Fruit fly (Drosophila melanogaster): ENCODE data around the gene out.

out gene

dm6 chrX:19354628-19355101, 32.8 kb upstream of the out start (continued):
- TF ChIP-seq stc (GFP tag; IDR thresholded peaks at IDR 0.05) (no peak), CG6765 (GFP tag; optimal IDR thresholded peaks at IDR 0.05) (no peak), TFAM (GFP tag; optimal IDR thresholded peaks at IDR 0.05) (no peak), CG2199 (GFP tag; IDR thresholded peaks at IDR 0.05) (0 out of 3 replicates have a peak, but pooled peaks have one; percentile 28), Spps (tag; optimal IDR thresholded peaks at IDR 0.05) (no peak), CG32772 (GFP tag; IDR thresholded peaks at IDR 0.05) (no peak), Ravus (GFP tag; IDR thresholded peaks at IDR 0.05) (no peak), CG4360 (GFP tag; IDR thresholded peaks at IDR 0.05) (no peak), mam (GFP tag; optimal IDR thresholded peaks at IDR 0.05) (peak; percentile 56), hth (optimal IDR thresholded peaks at IDR 0.05) (no peak), Ets97D (GFP tag; optimal IDR thresholded peaks at IDR 0.05) (no peak), ssp (GFP tag; IDR thresholded peaks at IDR 0.05) (no peak), CG17612 (GFP tag; IDR thresholded peaks at IDR 0.05) (no peak), tna (GFP tag; IDR thresholded peaks at IDR 0.05; ENCODE audit: partially characterized antibody) (no peak), sima (GFP tag; optimal IDR thresholded peaks at IDR 0.05) (no peak), kay (GFP tag; optimal IDR thresholded peaks at IDR 0.05) (no peak), CG12769 (tag; optimal IDR thresholded peaks at IDR 0.05) (peak; percentile 46), CG18262 (tag; optimal IDR thresholded peaks at IDR 0.05) (peak; percentile 75), tup (GFP tag; optimal IDR thresholded peaks at IDR 0.05) (no peak), crp (GFP tag; optimal IDR thresholded peaks at IDR 0.05) (no peak), zf30C (GFP tag; optimal IDR thresholded peaks at IDR 0.05) (no peak), cwo (GFP tag; optimal IDR thresholded peaks at IDR 0.05) (no peak), Sox100B (GFP tag; optimal IDR thresholded peaks at IDR 0.05) (peak; percentile 52), HLHmδ (GFP tag; optimal IDR thresholded peaks at IDR 0.05) (no peak), CG16779 (GFP tag; IDR thresholded peaks at IDR 0.05) (no peak), Med (GFP tag) (peak; percentile 83), Elba2 (GFP tag; optimal IDR thresholded peaks at IDR 0.05) (no peak), Atf6 (GFP tag; IDR thresholded peaks at IDR 0.05) (0 out of 2 replicates have a peak, but pooled peaks have one; percentile 22), Lpt (GFP tag; optimal IDR thresholded peaks at IDR 0.05) (no peak), CG18599 (GFP tag; optimal IDR thresholded peaks at IDR 0.05) (peak; percentile 30), zen2 (GFP tag; IDR thresholded peaks at IDR 0.05; ENCODE audit: partially characterized antibody) (no peak), Lhr (GFP tag; optimal IDR thresholded peaks at IDR 0.05) (no peak), Dek (tag; optimal IDR thresholded peaks at IDR 0.05) (peak; percentile 18), Rfx (GFP tag; IDR thresholded peaks at IDR 0.05) (0 out of 2 replicates have a peak, but pooled peaks have one; percentile 29), row (GFP tag; IDR thresholded peaks at IDR 0.05) (peak; percentile 70), zfh1 (GFP tag; IDR thresholded peaks at IDR 0.05) (0 out of 3 replicates have a peak, but pooled peaks have one; percentile 13), CG15479 (GFP tag; optimal IDR thresholded peaks at IDR 0.05) (no peak), grau (tag; optimal IDR thresholded peaks at IDR 0.05) (peak; percentile 63), CG6854 (GFP tag; optimal IDR thresholded peaks at IDR 0.05) (no peak), Aef1 (GFP tag; IDR thresholded peaks at IDR 0.05) (no peak), CTCF (GFP tag; optimal IDR thresholded peaks at IDR 0.05) (no peak), HLH3B (GFP tag; IDR thresholded peaks at IDR 0.05) (no peak), Six4 (GFP tag; optimal IDR thresholded peaks at IDR 0.05) (no peak), Nf-YA (GFP tag; IDR thresholded peaks at IDR 0.05) (no peak), D19A (tag; optimal IDR thresholded peaks at IDR 0.05) (peak; percentile 99), CG3281 (GFP tag; optimal IDR thresholded peaks at IDR 0.05) (peak; percentile 50), CG1832 (GFP tag; optimal IDR thresholded peaks at IDR 0.05) (no peak), NC2α (GFP tag; optimal IDR thresholded peaks at IDR 0.05) (no peak), CG11398 (GFP tag; optimal IDR thresholded peaks at IDR 0.05) (peak; percentile 42), CG8388 (GFP tag; optimal IDR thresholded peaks at IDR 0.05) (peak; percentile 18), CG30020 (tag; optimal IDR thresholded peaks at IDR 0.05) (no peak), CG6175 (GFP tag; IDR thresholded peaks at IDR 0.05) (no peak)

Data from whole organism, embryonic.